Fruit fly (Drosophila melanogaster) whole organism, embryonic: ENCODE data around the gene CG32073.

ENCODE experiments used
- BEAF-32 ChIP-seq: fragments of 200-800 bp; sonication (Bioruptor generic); optimal IDR thresholded peaks from 3 replicates; lab custom pipeline; 2017; ENCODE audit warnings: missing biosample characterization, missing genetic modification characterization, mild to moderate bottlenecking, moderate library complexity, missing genetic modification reagents
- CG10267 ChIP-seq: fragments of 200-800 bp; sonication (Bioruptor generic); optimal IDR thresholded peaks from 2 replicates; lab custom pipeline; 2018; ENCODE audit warnings: missing biosample characterization, mild to moderate bottlenecking, missing genetic modification characterization, moderate library complexity
- CG11695 ChIP-seq: fragments of 200-800 bp; sonication (Bioruptor generic); IDR thresholded peaks from 3 replicates; pipeline ENCODE4 v1.3.6; 2022; ENCODE audit warnings: missing biosample characterization, missing genetic modification characterization
- CG12236 ChIP-seq: fragments of 200-800 bp; sonication (Bioruptor generic); optimal IDR thresholded peaks from 2 replicates; lab custom pipeline; 2016; ENCODE audit warnings: missing biosample characterization, missing genetic modification characterization
- CG12299 ChIP-seq: fragments of 200-800 bp; sonication (Bioruptor generic); optimal IDR thresholded peaks from 2 replicates; lab custom pipeline; 2018; ENCODE audit warnings: missing biosample characterization, mild to moderate bottlenecking, missing genetic modification characterization
- CG12769 ChIP-seq: fragments of 200-800 bp; sonication (Bioruptor generic); optimal IDR thresholded peaks from 2 replicates; lab custom pipeline; 2019; ENCODE audit warnings: missing biosample characterization, mild to moderate bottlenecking, missing genetic modification characterization, moderate library complexity
- CG1647 ChIP-seq: fragments of 200-800 bp; sonication (Bioruptor generic); optimal IDR thresholded peaks from 3 replicates; lab custom pipeline; 2016; ENCODE audit warnings: missing biosample characterization, missing genetic modification characterization
- CG32532 ChIP-seq: fragments of 200-800 bp; sonication (Bioruptor generic); IDR thresholded peaks from 2 replicates; pipeline ENCODE4 v1.3.6; 2022; ENCODE audit warnings: missing biosample characterization, missing genetic modification characterization
- CG3281 ChIP-seq: fragments of 200-800 bp; sonication (Bioruptor generic); optimal IDR thresholded peaks from 3 replicates; lab custom pipeline; 2017; ENCODE audit warnings: missing biosample characterization, mild to moderate bottlenecking, missing genetic modification characterization
- CG3995 ChIP-seq: fragments of 200-800 bp; sonication (Bioruptor generic); optimal IDR thresholded peaks from 3 replicates; lab custom pipeline; 2016; ENCODE audit warnings: missing biosample characterization, missing genetic modification characterization
- CG4820 ChIP-seq: fragments of 200-800 bp; sonication (Bioruptor generic); optimal IDR thresholded peaks from 3 replicates; lab custom pipeline; 2016; ENCODE audit warnings: missing biosample characterization, missing genetic modification characterization
- CG4854 ChIP-seq: fragments of 200-800 bp; sonication (Bioruptor generic); optimal IDR thresholded peaks from 2 replicates; lab custom pipeline; 2016; ENCODE audit warnings: missing biosample characterization, missing genetic modification characterization, inconsistent platforms
- CG6254 ChIP-seq: fragments of 200-800 bp; sonication (Bioruptor generic); optimal IDR thresholded peaks from 3 replicates; lab custom pipeline; 2017; ENCODE audit warnings: mild to moderate bottlenecking, missing biosample characterization, missing genetic modification reagents, missing genetic modification characterization
- CG7987 ChIP-seq: fragments of 200-800 bp; sonication (Bioruptor generic); optimal IDR thresholded peaks from 2 replicates; lab custom pipeline; 2018; ENCODE audit warnings: missing biosample characterization, mild to moderate bottlenecking, missing genetic modification characterization, moderate library complexity
- CG8478 ChIP-seq: fragments of >200 bp; optimal IDR thresholded peaks from 2 replicates; lab custom pipeline; 2018
- CG9609 ChIP-seq: fragments of 200-800 bp; sonication (Bioruptor generic); optimal IDR thresholded peaks from 3 replicates; lab custom pipeline; 2016; ENCODE audit warnings: missing biosample characterization, missing genetic modification characterization
- CG9932 ChIP-seq: fragments of 200-800 bp; sonication (Bioruptor generic); IDR thresholded peaks from 2 replicates; pipeline ENCODE4 v1.3.6; 2022; ENCODE audit warnings: missing biosample characterization, missing genetic modification characterization
- CoRest ChIP-seq: fragments of 200-800 bp; sonication (Bioruptor generic); optimal IDR thresholded peaks from 3 replicates; lab custom pipeline; 2018; ENCODE audit warnings: missing biosample characterization, mild to moderate bottlenecking, missing genetic modification characterization, moderate library complexity
- CrebB ChIP-seq: fragments of 200-800 bp; sonication (Bioruptor generic); optimal IDR thresholded peaks from 3 replicates; lab custom pipeline; 2018; ENCODE audit warnings: missing biosample characterization, mild to moderate bottlenecking, missing genetic modification characterization
- Dip2 ChIP-seq: fragments of 200-800 bp; sonication (Bioruptor generic); IDR thresholded peaks from 2 replicates; pipeline ENCODE4 v1.3.6; 2022; ENCODE audit warnings: missing biosample characterization, missing genetic modification characterization
- Doc2 ChIP-seq: fragments of 200-800 bp; sonication (Bioruptor generic); IDR thresholded peaks from 2 replicates; pipeline ENCODE4 v1.3.6; 2022; ENCODE audit warnings: missing biosample characterization, missing genetic modification characterization
- Doc3 ChIP-seq: fragments of 200-800 bp; sonication (Bioruptor generic); IDR thresholded peaks from 3 replicates; pipeline ENCODE4 v1.3.6; 2022; ENCODE audit warnings: missing biosample characterization, missing genetic modification characterization; ENCODE audit not compliant: partially characterized antibody
- E2f2 ChIP-seq: fragments of 200-800 bp; sonication (Bioruptor generic); IDR thresholded peaks from 2 replicates; pipeline ENCODE4 v1.3.6; 2022; ENCODE audit warnings: missing biosample characterization, missing genetic modification characterization
- GATAe ChIP-seq: fragments of 200-800 bp; sonication (Bioruptor generic); conservative IDR thresholded peaks from 2 replicates; pipeline ENCODE4 v1.3.6; 2022; ENCODE audit warnings: missing biosample characterization, missing genetic modification characterization
- HLH54F ChIP-seq: fragments of 200-800 bp; sonication (Bioruptor generic); optimal IDR thresholded peaks from 3 replicates; lab custom pipeline; 2016; ENCODE audit warnings: missing biosample characterization, missing genetic modification characterization
- HmgZ ChIP-seq: fragments of 200-800 bp; sonication (Bioruptor generic); optimal IDR thresholded peaks from 2 replicates; lab custom pipeline; 2018; ENCODE audit warnings: missing biosample characterization, mild to moderate bottlenecking, missing genetic modification characterization
- Hr51 ChIP-seq, 2 experiments: fragments of 200-800 bp; sonication (Bioruptor generic); optimal IDR thresholded peaks; 2 replicates in 1 of 2; 3 replicates in 1 of 2; lab custom pipeline; 2016 to 2018; ENCODE audit warnings: missing biosample characterization in 2 of 2, missing genetic modification characterization in 2 of 2, mild to moderate bottlenecking in 1 of 2, moderate library complexity in 1 of 2
- Mrtf ChIP-seq: fragments of 200-800 bp; sonication (Bioruptor generic); IDR thresholded peaks from 3 replicates; pipeline ENCODE4 v1.3.6; 2022; ENCODE audit warnings: missing biosample characterization, missing genetic modification characterization
- Nf-YC ChIP-seq: fragments of 200-800 bp; optimal IDR thresholded peaks from 3 replicates; lab custom pipeline; 2019; ENCODE audit warnings: missing biosample characterization, mild to moderate bottlenecking, missing genetic modification characterization, moderate library complexity
- PHDP ChIP-seq: fragments of 200-800 bp; sonication (Bioruptor generic); optimal IDR thresholded peaks from 3 replicates; lab custom pipeline; 2018; ENCODE audit warnings: missing biosample characterization, mild to moderate bottlenecking, missing genetic modification characterization, moderate library complexity
- Sox100B ChIP-seq: fragments of 200-800 bp; sonication (Bioruptor generic); optimal IDR thresholded peaks from 3 replicates; lab custom pipeline; 2018; ENCODE audit warnings: missing biosample characterization, mild to moderate bottlenecking, missing genetic modification characterization
- Sox102F ChIP-seq: fragments of 200-800 bp; sonication (Bioruptor generic); optimal IDR thresholded peaks from 2 replicates; lab custom pipeline; 2018; ENCODE audit warnings: missing biosample characterization, mild to moderate bottlenecking, missing genetic modification characterization, moderate library complexity
- Taf1 ChIP-seq: fragments of 200-800 bp; sonication (Bioruptor generic); IDR thresholded peaks from 2 replicates; pipeline ENCODE4 v1.3.6; 2022; ENCODE audit warnings: missing biosample characterization, missing genetic modification characterization
- Vsx1 ChIP-seq: fragments of 200-800 bp; sonication (Bioruptor generic); optimal IDR thresholded peaks from 2 replicates; lab custom pipeline; 2017; ENCODE audit warnings: missing biosample characterization, mild to moderate bottlenecking, missing genetic modification characterization, missing genetic modification reagents
- ab ChIP-seq: fragments of 200-800 bp; sonication (Bioruptor generic); optimal IDR thresholded peaks from 2 replicates; lab custom pipeline; 2016; ENCODE audit warnings: missing biosample characterization, missing genetic modification characterization
- abd-A ChIP-seq: fragments of 200-800 bp; sonication (Bioruptor generic); optimal IDR thresholded peaks from 3 replicates; lab custom pipeline; 2019; ENCODE audit warnings: missing biosample characterization, mild to moderate bottlenecking, missing genetic modification characterization, moderate library complexity
- bbx ChIP-seq: fragments of 200-800 bp; sonication (Bioruptor generic); IDR thresholded peaks from 2 replicates; pipeline ENCODE4 v1.3.6; 2022; ENCODE audit warnings: missing biosample characterization, missing genetic modification characterization; ENCODE audit not compliant: partially characterized antibody
- cad ChIP-seq: fragments of >200 bp; optimal IDR thresholded peaks from 2 replicates; lab custom pipeline; 2017; ENCODE audit warnings: missing biosample characterization, missing genetic modification characterization
- mirr ChIP-seq: fragments of 200-800 bp; sonication (Bioruptor generic); optimal IDR thresholded peaks from 3 replicates; lab custom pipeline; 2018; ENCODE audit warnings: missing biosample characterization, mild to moderate bottlenecking, missing genetic modification characterization
- pfk ChIP-seq: fragments of 200-800 bp; sonication (Bioruptor generic); optimal IDR thresholded peaks from 2 replicates; lab custom pipeline; 2018; ENCODE audit warnings: missing biosample characterization, mild to moderate bottlenecking, missing genetic modification characterization, moderate library complexity
- repo ChIP-seq: fragments of 200-800 bp; sonication (Bioruptor generic); optimal IDR thresholded peaks from 2 replicates; lab custom pipeline; 2016; ENCODE audit warnings: missing biosample characterization, missing genetic modification characterization
- run ChIP-seq: fragments of 200-800 bp; sonication (Bioruptor generic); optimal IDR thresholded peaks from 3 replicates; lab custom pipeline; 2018; ENCODE audit warnings: missing biosample characterization, mild to moderate bottlenecking, missing genetic modification characterization
- sc ChIP-seq, 3 experiments: fragments of >200 bp in 2 of 3; fragments of 200-800 bp in 1 of 3; sonication (Bioruptor generic) in 1 of 3; optimal IDR thresholded peaks; 2 replicates in 2 of 3; 3 replicates in 1 of 3; lab custom pipeline; 2017; ENCODE audit warnings: mild to moderate bottlenecking in 1 of 3, missing biosample characterization in 1 of 3, missing genetic modification characterization in 1 of 3, missing genetic modification reagents in 1 of 3
- seq ChIP-seq: fragments of 200-800 bp; sonication (Bioruptor generic); IDR thresholded peaks from 2 replicates; pipeline ENCODE4 v1.3.6; 2022; ENCODE audit warnings: missing biosample characterization, missing genetic modification characterization
- tap ChIP-seq: fragments of 200-800 bp; optimal IDR thresholded peaks from 3 replicates; lab custom pipeline; 2019; ENCODE audit warnings: missing biosample characterization, mild to moderate bottlenecking, missing genetic modification characterization, moderate library complexity
- tna ChIP-seq: fragments of 200-800 bp; sonication (Bioruptor generic); IDR thresholded peaks from 2 replicates; pipeline ENCODE4 v1.3.6; 2022; ENCODE audit warnings: missing biosample characterization, missing genetic modification characterization; ENCODE audit not compliant: partially characterized antibody
- toy ChIP-seq: fragments of 200-800 bp; sonication (Bioruptor generic); IDR thresholded peaks from 2 replicates; pipeline ENCODE4 v1.3.6; 2022; ENCODE audit warnings: missing biosample characterization, missing genetic modification characterization
- wdn ChIP-seq: fragments of 200-800 bp; sonication (Bioruptor generic); IDR thresholded peaks from 2 replicates; pipeline ENCODE4 v1.3.6; 2022; ENCODE audit warnings: missing biosample characterization, missing genetic modification characterization
- wek ChIP-seq: fragments of 200-800 bp; sonication (Bioruptor generic); optimal IDR thresholded peaks from 3 replicates; lab custom pipeline; 2018; ENCODE audit warnings: missing biosample characterization, mild to moderate bottlenecking, missing genetic modification characterization, moderate library complexity

The CG32073 gene

dm6 chr3L:11061200-11061599 lies 46.2 kb downstream of the CG32073 start, which contains the start of the genes CG6321 and Blos2 (continued):
- peak; percentile 32 for TF ChIP-seq CG9609 (GFP tag; lab: Kevin White, UChicago)
- TF ChIP-seq seq (GFP tag; lab: Robert Waterston, UW), result peak; percentile 16; the same call in 1 of the 2 replicates
- peak; percentile 33 for TF ChIP-seq HLH54F
- TF ChIP-seq Taf1, result peak; percentile 40; the same call in 1 of the 2 replicates
- peak; percentile 86 for TF ChIP-seq CG3281 (GFP tag; lab: Kevin White, UChicago)
- TF ChIP-seq CG7987 (GFP tag; lab: Kevin White, UChicago), result peak; percentile 4
- no peak for TF ChIP-seq Doc3
- TF ChIP-seq bbx (GFP tag; lab: Robert Waterston, UW), result no peak
- TF ChIP-seq pfk (GFP tag; lab: Kevin White, UChicago), result no peak
- peak; percentile 89 for TF ChIP-seq PHDP (tag; lab: Kevin White, UChicago)
- no peak for TF ChIP-seq sc (optimal IDR thresholded peaks at IDR 0.05; lab: Kevin White, UChicago)
- TF ChIP-seq sc (GFP tag; optimal IDR thresholded peaks at IDR 0.05; lab: Kevin White, UChicago), result peak; percentile 22
- no peak for TF ChIP-seq wdn
- TF ChIP-seq Dip2, result no peak
- no peak for TF ChIP-seq CG8478 (lab: Kevin White, UChicago)
- peak; percentile 50 for TF ChIP-seq CG9932 (GFP tag; lab: Robert Waterston, UW)
- TF ChIP-seq wek (GFP tag; lab: Kevin White, UChicago), result peak; percentile 33
- peak; percentile 34 for TF ChIP-seq Vsx1 (GFP tag; lab: Kevin White, UChicago)
- TF ChIP-seq CrebB (tag; lab: Kevin White, UChicago), result peak; percentile 74
- TF ChIP-seq abd-A (tag; lab: Kevin White, UChicago), result no peak
- TF ChIP-seq mirr (GFP tag; lab: Kevin White, UChicago), result peak; percentile 4
- no peak for TF ChIP-seq tna (GFP tag; lab: Robert Waterston, UW)
- peak; percentile 70; the same call in 1 of the 2 replicates for TF ChIP-seq CG32532 (GFP tag; lab: Robert Waterston, UW)
- peak; percentile 30 for TF ChIP-seq CG4854 (GFP tag; lab: Kevin White, UChicago)
- TF ChIP-seq CG4820 (GFP tag; lab: Kevin White, UChicago), result peak; percentile 55
- no peak for TF ChIP-seq CG3995 (GFP tag; lab: Kevin White, UChicago)
- peak; percentile 69 for TF ChIP-seq Nf-YC (tag; lab: Kevin White, UChicago)
- no peak for TF ChIP-seq ab (GFP tag; lab: Kevin White, UChicago)
- peak; percentile 76 for TF ChIP-seq CG12299
- peak; percentile 84 for TF ChIP-seq tap (tag; lab: Kevin White, UChicago)
- TF ChIP-seq E2f2, result peak; percentile 58
- peak; percentile 79 for TF ChIP-seq CG12769 (tag; lab: Kevin White, UChicago)
- peak; percentile 62; the same call in 1 of the 3 replicates for TF ChIP-seq Mrtf (GFP tag; lab: Robert Waterston, UW)
- no peak for TF ChIP-seq repo (GFP tag; lab: Kevin White, UChicago)
- no peak for TF ChIP-seq Doc2 (GFP tag; lab: Robert Waterston, UW)
- peak; percentile 85 for TF ChIP-seq CoRest (tag; lab: Kevin White, UChicago)
- TF ChIP-seq HmgZ, result peak; percentile 84
- no peak for TF ChIP-seq cad (GFP tag; lab: Kevin White, UChicago)
- peak; percentile 74 for TF ChIP-seq Sox100B
- peak; percentile 3 for TF ChIP-seq CG1647 (GFP tag; lab: Kevin White, UChicago)
- peak; percentile 81 for TF ChIP-seq CG10267
- TF ChIP-seq toy (GFP tag; lab: Robert Waterston, UW), result no peak
- TF ChIP-seq CG11695 (GFP tag; lab: Robert Waterston, UW), result peak; percentile 82
- peak; percentile 23 for TF ChIP-seq CG6254 (GFP tag; lab: Kevin White, UChicago)
- TF ChIP-seq BEAF-32 (GFP tag; lab: Kevin White, UChicago), result no peak
- peak; percentile 55; the same call in 1 of the 2 replicates for TF ChIP-seq GATAe (GFP tag; lab: Robert Waterston, UW)
- TF ChIP-seq Sox102F, result peak; percentile 78
- TF ChIP-seq CG12236 (GFP tag; lab: Kevin White, UChicago), result peak; percentile 18
- TF ChIP-seq Hr51 (GFP tag; optimal IDR thresholded peaks at IDR 0.05; lab: Kevin White, UChicago), result peak; percentile 5 to 88
- peak; percentile 59 for TF ChIP-seq run (tag; lab: Kevin White, UChicago)
